Worm (Caenorhabditis elegans): ENCODE measurements around the gene bckd-1A.

The bckd-1A gene

ce11 chrIII:12972398-12972797, at the start of gene bckd-1A:
bckd-1A (minus strand) TSS chrIII:12972498.
- no peak for TF ChIP-seq unc-62 (GFP tag; optimal IDR thresholded peaks at IDR 0.05)

DNA sequence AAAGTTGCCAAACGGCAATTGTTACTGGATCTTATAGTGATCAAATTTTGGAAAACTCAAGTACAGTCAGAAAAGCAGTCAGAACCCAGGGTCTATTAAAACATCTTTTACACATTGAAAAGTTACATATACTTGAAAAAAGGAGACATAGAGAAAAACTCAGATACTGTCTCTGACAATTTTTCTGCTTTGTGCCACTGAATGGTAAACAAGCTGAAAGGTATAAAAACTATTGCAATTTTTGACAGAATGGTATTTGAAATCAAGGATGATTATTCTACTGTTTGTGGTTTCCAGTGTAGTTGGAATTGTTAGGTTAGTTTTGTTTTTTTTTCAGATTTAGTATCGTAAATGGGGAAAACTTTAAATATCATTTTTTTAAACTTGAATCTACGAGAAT, 48.4 kb upstream of the bckd-1A start, which contains the start of gene cyp-13A11:
cyp-13A11 (plus strand) TSS at position 266 of the 400 bp plus-strand sequence.
- TF ChIP-seq unc-62 (GFP tag; optimal IDR thresholded peaks at IDR 0.05): no peak

DNA sequence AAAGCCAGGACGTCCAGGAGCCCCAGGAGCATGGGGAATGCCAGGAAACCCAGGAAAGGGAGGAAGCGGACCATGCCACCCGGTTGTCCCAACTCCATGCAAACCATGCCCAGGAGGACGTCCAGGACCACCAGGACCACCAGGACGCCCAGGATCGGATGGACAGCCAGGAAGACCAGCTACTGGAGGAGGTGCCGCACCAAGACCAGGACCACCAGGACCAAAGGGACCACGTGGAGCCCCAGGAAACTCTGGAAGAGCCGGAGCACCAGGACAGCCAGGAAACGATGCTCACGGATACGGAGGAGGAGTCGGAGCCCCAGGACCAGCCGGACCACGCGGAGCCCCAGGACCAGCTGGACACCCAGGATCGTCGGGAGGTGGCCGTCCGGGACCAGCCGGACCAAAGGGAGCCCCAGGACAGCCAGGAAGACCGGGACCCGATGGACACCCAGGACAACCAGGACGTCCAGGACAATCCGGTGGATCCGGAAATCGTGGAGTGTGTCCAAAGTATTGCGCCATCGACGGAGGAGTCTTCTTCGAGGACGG, 47.3 kb upstream of the bckd-1A start:
- no peak for TF ChIP-seq unc-62 (GFP tag; optimal IDR thresholded peaks at IDR 0.05)

DNA sequence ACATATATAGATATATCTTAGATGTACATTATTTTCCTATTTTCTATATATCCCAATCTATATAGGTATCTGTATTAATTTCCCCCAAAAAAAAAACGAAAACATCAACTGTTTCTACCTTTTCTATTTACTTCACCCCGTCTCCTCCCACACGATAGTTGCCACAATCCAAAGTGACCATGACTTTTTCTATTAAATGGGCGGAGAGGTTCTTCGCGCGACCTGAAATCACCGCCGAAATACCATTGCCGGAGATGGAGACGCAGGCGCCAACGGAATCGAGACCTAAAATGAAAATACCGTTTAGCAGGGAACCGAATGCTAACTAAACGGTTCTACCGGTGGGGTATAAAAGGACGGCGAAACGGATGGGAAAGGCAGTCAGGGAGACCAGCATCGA, 46.3 kb upstream of the bckd-1A start, which contains the start of gene col-98:
col-98 (plus strand) TSS at position 390 of the 400 bp plus-strand sequence.
- TF ChIP-seq unc-62 (GFP tag; optimal IDR thresholded peaks at IDR 0.05): no peak

DNA sequence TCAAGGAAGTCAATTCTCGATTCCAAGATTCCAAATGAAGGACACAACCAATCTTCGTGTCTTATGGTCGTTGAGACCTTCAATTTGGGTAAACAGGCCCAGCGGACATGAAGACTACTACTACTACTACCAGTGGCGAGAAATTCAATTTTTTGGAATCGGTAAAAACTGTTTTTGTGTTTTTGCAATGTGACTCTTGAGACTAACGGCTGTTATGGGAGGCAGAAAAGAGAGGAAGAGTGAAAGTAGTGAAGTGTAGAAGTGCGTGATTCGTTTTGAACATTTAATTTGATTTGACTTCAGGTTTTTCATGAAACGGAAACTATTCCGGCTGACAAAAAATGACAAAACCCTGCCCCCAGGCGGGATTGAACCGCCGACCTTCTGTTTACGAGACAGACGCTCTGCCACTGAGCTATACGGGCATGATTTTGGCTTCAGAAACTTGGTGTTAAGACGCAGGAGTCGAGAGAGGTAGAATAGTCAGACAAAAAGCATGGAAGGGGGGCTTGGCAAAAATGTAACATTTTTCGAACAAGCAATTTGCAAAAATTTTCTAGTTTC, 43.5 kb upstream of the bckd-1A start:
- TF ChIP-seq unc-62 (GFP tag; optimal IDR thresholded peaks at IDR 0.05): no peak

DNA sequence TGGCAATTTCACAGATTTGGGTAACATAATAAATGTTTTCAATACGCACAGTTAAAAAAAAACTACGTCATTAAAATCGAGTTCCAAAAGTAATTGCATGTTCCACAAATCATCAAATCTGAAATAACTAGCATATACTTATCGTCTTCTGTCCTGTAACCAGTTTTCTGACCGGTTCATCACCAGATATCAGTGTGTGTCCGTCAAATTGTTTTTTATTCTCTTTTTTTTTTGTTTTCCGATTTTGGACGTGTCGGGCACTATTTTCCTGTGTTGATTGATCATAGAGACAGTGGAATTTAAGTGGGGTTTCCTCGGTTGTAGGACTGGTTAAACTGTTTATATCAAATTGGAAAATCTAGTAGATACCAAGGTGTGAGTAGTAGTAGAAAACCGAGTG, 41.6 kb upstream of the bckd-1A start:
- TF ChIP-seq unc-62 (GFP tag; optimal IDR thresholded peaks at IDR 0.05): no peak

DNA sequence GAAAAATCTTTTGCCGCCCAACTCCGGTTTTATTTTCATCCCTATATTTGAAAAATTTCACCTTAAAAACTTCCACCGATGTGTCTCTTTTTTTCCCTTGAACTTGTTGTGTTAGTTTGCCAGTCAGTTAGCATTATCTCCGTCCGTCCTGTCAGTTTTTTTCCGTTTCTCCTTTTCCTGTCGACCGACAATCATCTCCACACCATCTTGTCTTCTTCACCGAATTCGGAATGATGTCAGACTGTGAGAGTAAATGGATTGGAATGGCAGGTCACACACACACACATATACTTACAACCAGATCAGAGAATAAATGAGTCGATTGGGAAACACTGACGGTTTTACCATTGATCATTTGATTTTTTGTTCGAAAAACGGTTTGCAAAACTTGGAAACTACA, 39.6 kb upstream of the bckd-1A start:
- no peak for TF ChIP-seq unc-62 (GFP tag; optimal IDR thresholded peaks at IDR 0.05)

DNA sequence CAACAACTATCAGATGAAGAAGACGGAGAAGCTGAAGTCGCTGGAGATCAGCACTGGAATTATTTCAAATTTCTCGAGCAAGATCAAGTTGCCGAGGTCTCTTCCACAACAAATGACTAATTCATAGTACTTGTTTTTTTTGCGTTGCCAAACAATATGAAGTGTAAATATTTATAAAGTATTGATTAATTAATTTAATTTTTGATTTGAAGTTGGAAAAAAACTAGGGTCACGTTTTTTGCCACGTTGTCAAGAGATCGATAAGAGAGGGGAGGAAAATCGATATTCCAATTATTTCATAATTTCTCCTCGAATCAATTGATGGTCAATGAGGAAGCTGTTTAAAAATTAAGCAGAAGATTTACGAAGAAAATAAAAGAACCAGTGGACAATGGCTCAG, 32.9 kb upstream of the bckd-1A start, which contains the start of gene snf-7:
snf-7 (plus strand) TSS at position 301 of the 400 bp plus-strand sequence.
- TF ChIP-seq unc-62 (GFP tag; optimal IDR thresholded peaks at IDR 0.05): no peak

ce11 chrIII:13004316-13004715, 32.0 kb upstream of the bckd-1A start:
- no peak for TF ChIP-seq unc-62 (GFP tag; optimal IDR thresholded peaks at IDR 0.05)

DNA sequence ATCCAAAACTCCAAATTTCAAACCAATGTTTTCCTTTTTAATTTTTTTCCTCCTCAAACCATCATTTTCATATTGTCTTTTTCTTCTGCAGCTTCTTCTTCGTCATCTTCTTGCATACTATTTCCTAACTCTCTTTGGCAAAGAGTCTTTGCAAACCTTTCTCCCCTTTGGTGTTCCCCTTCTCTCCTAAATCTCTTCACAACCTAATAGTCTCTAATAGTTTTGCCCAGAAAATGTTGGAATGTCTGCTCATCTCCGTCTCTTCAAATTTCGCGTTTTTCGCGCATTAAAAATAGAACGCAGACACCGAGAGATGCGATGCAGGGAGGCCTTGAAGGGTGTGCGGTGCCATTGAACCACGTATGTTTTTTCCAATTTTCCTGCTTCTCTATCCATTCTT, 29.8 kb upstream of the bckd-1A start, which contains the start of gene ZK1010.10:
ZK1010.10 (plus strand) TSS at position 286 of the 400 bp plus-strand sequence.
- TF ChIP-seq unc-62 (GFP tag; optimal IDR thresholded peaks at IDR 0.05): no peak

ce11 chrIII:13000457-13000856, 28.2 kb upstream of the bckd-1A start, which contains the start of gene ZK1010.8:
ZK1010.8 (minus strand) TSS chrIII:13000670.
- TF ChIP-seq unc-62 (GFP tag; optimal IDR thresholded peaks at IDR 0.05): no peak

DNA sequence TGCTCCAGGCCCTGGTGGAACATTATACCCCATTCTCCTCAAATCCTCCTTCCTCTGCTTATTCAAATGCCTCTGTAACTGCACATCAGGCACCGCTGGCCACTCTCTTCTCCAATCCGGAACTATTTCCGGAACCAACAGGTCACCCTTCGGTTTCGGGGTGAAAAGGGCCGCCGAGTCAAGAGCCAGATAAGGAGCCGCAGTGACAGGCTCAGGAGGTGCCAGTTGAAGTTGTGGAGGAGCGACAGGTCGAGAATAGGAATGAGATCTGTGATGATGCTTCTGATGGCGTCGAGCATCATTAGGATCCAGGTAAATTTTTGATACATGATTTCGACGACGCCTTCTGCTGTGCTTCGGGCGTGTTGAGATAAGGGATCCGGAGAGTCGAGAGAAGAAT, 26.0 kb upstream of the bckd-1A start:
- no peak for TF ChIP-seq unc-62 (GFP tag; optimal IDR thresholded peaks at IDR 0.05)

DNA sequence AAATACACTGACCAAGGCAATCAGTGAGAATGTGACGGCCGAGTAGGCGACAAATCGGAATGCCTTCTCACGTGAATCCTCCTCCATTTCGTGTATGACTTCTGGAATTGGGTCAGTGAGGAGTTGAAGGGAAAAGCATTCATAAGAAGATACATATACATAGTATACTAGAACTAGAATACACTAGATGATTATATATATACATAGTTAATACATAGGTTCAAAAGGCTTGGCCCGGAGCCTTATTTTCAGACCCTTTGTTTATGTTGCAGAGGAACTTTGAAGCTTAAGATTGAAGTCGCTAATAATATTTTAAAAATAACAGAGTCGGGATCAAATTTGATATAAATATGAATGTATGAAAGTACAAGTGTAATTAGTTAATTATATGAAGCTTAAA, 21.3 kb upstream of the bckd-1A start, which contains the start of gene col-97:
col-97 (minus strand) TSS at position 101 of the 400 bp plus-strand sequence.
- no peak for TF ChIP-seq unc-62 (GFP tag; optimal IDR thresholded peaks at IDR 0.05)

- no peak for TF ChIP-seq unc-62 (GFP tag; optimal IDR thresholded peaks at IDR 0.05)
Measured at ce11 chrIII:12993055-12993454, 20.8 kb upstream of the bckd-1A start.

- no peak for TF ChIP-seq unc-62 (GFP tag; optimal IDR thresholded peaks at IDR 0.05)
Measured at ce11 chrIII:12990997-12991396, 18.7 kb upstream of the bckd-1A start, which contains the start of gene ZK1010.12. ZK1010.12 (plus strand) TSS chrIII:12991297.

- no peak for TF ChIP-seq unc-62 (GFP tag; optimal IDR thresholded peaks at IDR 0.05)
Measured at ce11 chrIII:12987418-12987817, 15.1 kb upstream of the bckd-1A start, which contains the start of gene ZK1010.5. ZK1010.5 (minus strand) TSS chrIII:12987518.

- TF ChIP-seq unc-62 (GFP tag; optimal IDR thresholded peaks at IDR 0.05): no peak
Measured at ce11 chrIII:12980770-12981169, 8.5 kb upstream of the bckd-1A start, which contains the start of gene ZK1010.4. ZK1010.4 (plus strand) TSS chrIII:12981070.

Data from whole organism, dauer.